Worm (Caenorhabditis elegans) whole organism, late embryonic: ENCODE measurements around the gene sul-1.

Source experiments
- ama-1 ChIP-seq: fragments of 150-350 bp; optimal IDR thresholded peaks from 2 replicates; lab custom pipeline; 2014
- hlh-15 ChIP-seq: sonication (generic microtip); optimal IDR thresholded peaks from 2 replicates; lab custom pipeline; 2016; ENCODE audit warnings: missing genetic modification characterization, missing compliant biosample characterization
- pha-4 ChIP-seq: fragments of 150-350 bp; optimal IDR thresholded peaks from 2 replicates; lab custom pipeline; 2018; ENCODE audit warnings: missing biosample characterization, missing genetic modification reagents, missing genetic modification characterization

DNA sequence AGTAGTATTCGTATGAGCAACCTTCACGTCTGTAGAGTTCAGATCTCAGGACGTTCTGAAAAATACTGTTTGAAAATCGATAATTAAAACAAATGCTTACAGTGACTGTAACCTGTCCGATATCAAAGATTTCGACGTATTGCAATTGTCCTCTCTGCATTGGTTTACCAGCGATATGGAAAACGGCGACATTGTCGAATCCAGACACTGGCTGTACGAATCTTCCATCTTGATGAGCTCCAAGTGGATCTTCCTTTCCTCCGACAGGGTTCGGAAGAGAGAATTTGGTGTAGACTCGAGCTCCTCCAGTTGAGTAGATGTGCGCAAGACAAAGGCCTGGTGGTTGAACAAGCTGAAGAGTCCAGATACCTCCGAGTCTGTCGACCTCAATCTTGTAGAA lies 42.0 kb downstream of the sul-1 start:
- TF ChIP-seq ama-1 (lab: Kevin White, UChicago) (no peak), hlh-15 (tag; lab: Kevin White, UChicago) (no peak), pha-4 (tag; lab: Kevin White, UChicago) (no peak)
